Fruit fly (Drosophila melanogaster) whole organism, embryonic: Measurements from ENCODE around the gene Srp9.

Experiments used
- B-H2 ChIP-seq: fragments of 200-800 bp; sonication (Bioruptor generic); optimal IDR thresholded peaks from 2 replicates; lab custom pipeline; 2018; ENCODE audit warnings: missing biosample characterization, mild to moderate bottlenecking, missing genetic modification characterization
- CG11695 ChIP-seq: fragments of 200-800 bp; sonication (Bioruptor generic); IDR thresholded peaks from 3 replicates; pipeline ENCODE4 v1.3.6; 2022; ENCODE audit warnings: missing biosample characterization, missing genetic modification characterization
- CG12391 ChIP-seq: fragments of 200-800 bp; sonication (Bioruptor generic); optimal IDR thresholded peaks from 3 replicates; lab custom pipeline; 2018; ENCODE audit warnings: missing biosample characterization, mild to moderate bottlenecking, missing genetic modification characterization, moderate library complexity
- CG13287 ChIP-seq: fragments of 200-800 bp; sonication (Bioruptor generic); IDR thresholded peaks from 2 replicates; pipeline ENCODE4 v1.3.6; 2022; ENCODE audit warnings: missing biosample characterization, missing genetic modification characterization; ENCODE audit not compliant: partially characterized antibody
- CG14050 ChIP-seq: fragments of 200-800 bp; sonication (Bioruptor generic); IDR thresholded peaks from 3 replicates; pipeline ENCODE4 v1.3.6; 2022; ENCODE audit warnings: missing biosample characterization, missing genetic modification characterization
- CG14667 ChIP-seq: fragments of 200-800 bp; sonication (Bioruptor generic); IDR thresholded peaks from 2 replicates; pipeline ENCODE4 v1.3.6; 2022; ENCODE audit warnings: missing biosample characterization, missing genetic modification characterization
- CG14860 ChIP-seq: fragments of 200-800 bp; sonication (Bioruptor generic); IDR thresholded peaks from 3 replicates; pipeline ENCODE4 v1.3.6; 2022; ENCODE audit warnings: missing biosample characterization, missing genetic modification characterization; ENCODE audit not compliant: partially characterized antibody
- CG15269 ChIP-seq: fragments of 200-800 bp; sonication (Bioruptor generic); optimal IDR thresholded peaks from 2 replicates; lab custom pipeline; 2018; ENCODE audit warnings: missing biosample characterization, mild to moderate bottlenecking, missing genetic modification characterization, moderate library complexity
- CG15696 ChIP-seq: fragments of 200-800 bp; sonication (Bioruptor generic); optimal IDR thresholded peaks from 2 replicates; lab custom pipeline; 2019; ENCODE audit warnings: missing biosample characterization, mild to moderate bottlenecking, missing genetic modification characterization, moderate library complexity
- CG17328 ChIP-seq: fragments of 200-800 bp; sonication (Bioruptor generic); IDR thresholded peaks from 2 replicates; pipeline ENCODE4 v1.3.6; 2022; ENCODE audit warnings: missing biosample characterization, missing genetic modification characterization
- CG17829 ChIP-seq: fragments of 200-800 bp; optimal IDR thresholded peaks from 2 replicates; lab custom pipeline; 2019; ENCODE audit warnings: missing biosample characterization, mild to moderate bottlenecking, missing genetic modification characterization, moderate library complexity
- CG18011 ChIP-seq: fragments of 200-800 bp; sonication (Bioruptor generic); optimal IDR thresholded peaks from 2 replicates; lab custom pipeline; 2017; ENCODE audit warnings: missing biosample characterization, missing genetic modification characterization, mild to moderate bottlenecking, moderate library complexity, missing genotype
- CG6791 ChIP-seq: fragments of 200-800 bp; sonication (Bioruptor generic); IDR thresholded peaks from 3 replicates; pipeline ENCODE4 v1.3.6; 2022; ENCODE audit warnings: missing biosample characterization, missing genetic modification characterization; ENCODE audit not compliant: partially characterized antibody
- CG7745 ChIP-seq: fragments of 200-800 bp; sonication (Bioruptor generic); optimal IDR thresholded peaks from 2 replicates; lab custom pipeline; 2018; ENCODE audit warnings: missing biosample characterization, mild to moderate bottlenecking, missing genetic modification characterization, moderate library complexity
- CG8281 ChIP-seq: fragments of 200-800 bp; sonication (Bioruptor generic); optimal IDR thresholded peaks from 2 replicates; lab custom pipeline; 2018; ENCODE audit warnings: missing biosample characterization, mild to moderate bottlenecking, missing genetic modification characterization, moderate library complexity
- CG9817 ChIP-seq: fragments of 200-800 bp; sonication (Bioruptor generic); optimal IDR thresholded peaks from 2 replicates; lab custom pipeline; 2018; ENCODE audit warnings: missing biosample characterization, mild to moderate bottlenecking, missing genetic modification characterization, moderate library complexity
- Dref ChIP-seq: fragments of 200-800 bp; sonication (Bioruptor generic); IDR thresholded peaks from 2 replicates; pipeline ENCODE4 v1.3.6; 2022; ENCODE audit warnings: missing biosample characterization, missing genetic modification characterization
- Drgx ChIP-seq: fragments of 200-800 bp; sonication (Bioruptor generic); IDR thresholded peaks from 2 replicates; pipeline ENCODE4 v1.3.6; 2022; ENCODE audit warnings: missing biosample characterization, missing genetic modification characterization
- E2f2 ChIP-seq: fragments of 200-800 bp; sonication (Bioruptor generic); IDR thresholded peaks from 2 replicates; pipeline ENCODE4 v1.3.6; 2022; ENCODE audit warnings: missing biosample characterization, missing genetic modification characterization
- Ets65A ChIP-seq: fragments of 200-800 bp; sonication (Bioruptor generic); peaks from one replicate; lab custom pipeline; 2016; ENCODE audit warnings: missing biosample characterization, missing genetic modification characterization
- Fer2 ChIP-seq: fragments of 200-800 bp; sonication (Bioruptor generic); optimal IDR thresholded peaks from 2 replicates; lab custom pipeline; 2018; ENCODE audit warnings: missing biosample characterization, mild to moderate bottlenecking, missing genetic modification characterization, moderate library complexity
- Hmx ChIP-seq: fragments of 200-800 bp; sonication (Bioruptor generic); optimal IDR thresholded peaks from 2 replicates; lab custom pipeline; 2016; ENCODE audit warnings: missing biosample characterization, missing genetic modification characterization
- Optix ChIP-seq: fragments of 200-800 bp; sonication (Bioruptor generic); IDR thresholded peaks from 3 replicates; pipeline ENCODE4 v1.3.6; 2022; ENCODE audit warnings: missing biosample characterization, missing genetic modification characterization
- Pdp1 ChIP-seq, 2 experiments: fragments of 200-800 bp; sonication (Bioruptor generic); optimal IDR thresholded peaks; 3 replicates each; lab custom pipeline; 2016; ENCODE audit warnings: missing biosample characterization in 2 of 2, missing genetic modification characterization in 2 of 2, mild to moderate bottlenecking in 1 of 2, moderate library complexity in 1 of 2
- amos ChIP-seq: fragments of 200-800 bp; sonication (Bioruptor generic); IDR thresholded peaks from 2 replicates; pipeline ENCODE4 v1.3.6; 2022; ENCODE audit warnings: missing biosample characterization, missing genetic modification characterization; ENCODE audit not compliant: partially characterized antibody
- bsh ChIP-seq, 2 experiments: fragments of 200-800 bp; sonication (Bioruptor generic); optimal IDR thresholded peaks; 2 replicates each; lab custom pipeline; 2017 to 2018; ENCODE audit warnings: mild to moderate bottlenecking in 2 of 2, missing biosample characterization in 2 of 2, missing genetic modification characterization in 2 of 2, moderate library complexity in 1 of 2
- cato ChIP-seq: fragments of 200-800 bp; sonication (Bioruptor generic); optimal IDR thresholded peaks from 2 replicates; lab custom pipeline; 2016; ENCODE audit warnings: missing biosample characterization, missing genetic modification characterization, borderline replicate concordance
- caup ChIP-seq: fragments of 200-800 bp; sonication (Bioruptor generic); optimal IDR thresholded peaks from 3 replicates; lab custom pipeline; 2017; ENCODE audit warnings: missing biosample characterization, mild to moderate bottlenecking, missing genetic modification characterization, moderate library complexity; ENCODE audit not compliant: severe bottlenecking
- dmrt99B ChIP-seq: fragments of 200-800 bp; sonication (Bioruptor generic); optimal IDR thresholded peaks from 2 replicates; lab custom pipeline; 2018; ENCODE audit warnings: missing biosample characterization, mild to moderate bottlenecking, missing genetic modification characterization, moderate library complexity
- ewg ChIP-seq: fragments of 200-800 bp; sonication (Bioruptor generic); optimal IDR thresholded peaks from 3 replicates; lab custom pipeline; 2017; ENCODE audit warnings: mild to moderate bottlenecking, missing biosample characterization, missing genetic modification reagents, missing genetic modification characterization
- gt ChIP-seq: fragments of 200-800 bp; sonication (Bioruptor generic); IDR thresholded peaks from 2 replicates; pipeline ENCODE4 v1.3.6; 2022; ENCODE audit warnings: missing biosample characterization, missing genetic modification characterization
- lola ChIP-seq, 3 experiments: fragments of >200 bp in 2 of 3; fragments of 200-800 bp in 1 of 3; sonication (Bioruptor generic) in 1 of 3; optimal IDR thresholded peaks; 2 replicates each; lab custom pipeline; 2017 to 2019; ENCODE audit warnings: missing biosample characterization in 3 of 3, missing genetic modification characterization in 3 of 3, mild to moderate bottlenecking in 1 of 3, moderate library complexity in 1 of 3
- nau ChIP-seq: fragments of 200-800 bp; sonication (Bioruptor generic); optimal IDR thresholded peaks from 3 replicates; lab custom pipeline; 2017; ENCODE audit warnings: missing biosample characterization, mild to moderate bottlenecking, missing genetic modification characterization, missing genetic modification reagents
- nerfin-2 ChIP-seq: fragments of 200-800 bp; sonication (Bioruptor generic); IDR thresholded peaks from 2 replicates; pipeline ENCODE4 v1.3.6; 2022; ENCODE audit warnings: missing biosample characterization, missing genetic modification characterization; ENCODE audit not compliant: partially characterized antibody
- odd ChIP-seq: fragments of 200-800 bp; sonication (Bioruptor generic); optimal IDR thresholded peaks from 2 replicates; lab custom pipeline; 2017; ENCODE audit warnings: missing biosample characterization, mild to moderate bottlenecking, missing genetic modification characterization
- peb ChIP-seq: fragments of 200-800 bp; sonication (Bioruptor generic); IDR thresholded peaks from 2 replicates; pipeline ENCODE4 v1.3.6; 2022; ENCODE audit warnings: missing biosample characterization, missing genetic modification characterization
- pfk ChIP-seq: fragments of 200-800 bp; sonication (Bioruptor generic); optimal IDR thresholded peaks from 2 replicates; lab custom pipeline; 2018; ENCODE audit warnings: missing biosample characterization, mild to moderate bottlenecking, missing genetic modification characterization, moderate library complexity
- phol ChIP-seq: fragments of 200-800 bp; sonication (Bioruptor generic); optimal IDR thresholded peaks from 3 replicates; lab custom pipeline; 2018; ENCODE audit warnings: missing biosample characterization, mild to moderate bottlenecking, missing genetic modification characterization, moderate library complexity
- sima ChIP-seq: fragments of 200-800 bp; sonication (Bioruptor generic); optimal IDR thresholded peaks from 2 replicates; lab custom pipeline; 2016; ENCODE audit warnings: missing biosample characterization, missing genetic modification characterization
- slbo ChIP-seq: fragments of 200-800 bp; sonication (Bioruptor generic); IDR thresholded peaks from 2 replicates; pipeline ENCODE4 v1.3.6; 2022; ENCODE audit warnings: missing biosample characterization, missing genetic modification characterization
- slou ChIP-seq: fragments of 200-800 bp; sonication (Bioruptor generic); optimal IDR thresholded peaks from 3 replicates; lab custom pipeline; 2016; ENCODE audit warnings: missing biosample characterization, missing genetic modification characterization
- sob ChIP-seq: fragments of 200-800 bp; sonication (Bioruptor generic); IDR thresholded peaks from 2 replicates; pipeline ENCODE4 v1.3.6; 2022; ENCODE audit warnings: missing biosample characterization, missing genetic modification characterization
- sr ChIP-seq: fragments of 200-800 bp; sonication (Bioruptor generic); IDR thresholded peaks from 3 replicates; pipeline ENCODE4 v1.3.6; 2022; ENCODE audit warnings: missing biosample characterization, missing genetic modification characterization
- trh ChIP-seq: fragments of 200-800 bp; sonication (Bioruptor generic); optimal IDR thresholded peaks from 2 replicates; lab custom pipeline; 2016; ENCODE audit warnings: missing biosample characterization, missing genetic modification characterization
- z ChIP-seq: fragments of 200-800 bp; sonication (Bioruptor generic); IDR thresholded peaks from 3 replicates; pipeline ENCODE4 v1.3.6; 2022; ENCODE audit warnings: missing biosample characterization, missing genetic modification characterization
- zf30C ChIP-seq: fragments of 200-800 bp; sonication (Bioruptor generic); optimal IDR thresholded peaks from 3 replicates; lab custom pipeline; 2018; ENCODE audit warnings: missing biosample characterization, mild to moderate bottlenecking, missing genetic modification characterization
- zfh2 ChIP-seq: fragments of 200-800 bp; sonication (Bioruptor generic); optimal IDR thresholded peaks from 2 replicates; lab custom pipeline; 2016; ENCODE audit warnings: missing biosample characterization, missing genetic modification characterization

Srp9 gene

dm6 chr3L:7911765-7912556 lies 24.2 kb upstream of the Srp9 start, which contains the start of the genes pbl and CG8281 (continued):
- TF ChIP-seq odd (no peak), gt (GFP tag; lab: Robert Waterston, UW) (0 out of 2 replicates have a peak, but pooled peaks have one; percentile 35), cato (peak; percentile 25), dmrt99B (tag; lab: Kevin White, UChicago) (no peak), Dref (peak; percentile 89), B-H2 (peak; percentile 21), lola (GFP tag; optimal IDR thresholded peaks at IDR 0.05; lab: Kevin White, UChicago) (peak in 1 of 3 experiments; percentile 37), Ets65A (GFP tag; lab: Kevin White, UChicago) (peak; percentile 71), Optix (GFP tag; lab: Robert Waterston, UW) (no peak), CG15269 (tag; lab: Kevin White, UChicago) (peak; percentile 59), CG6791 (peak; percentile 75; the same call in 2 of the 3 replicates), CG14050 (GFP tag; lab: Robert Waterston, UW) (no peak), slou (GFP tag; lab: Kevin White, UChicago) (no peak), E2f2 (GFP tag; lab: Robert Waterston, UW) (peak; percentile 90), Pdp1 (GFP tag; optimal IDR thresholded peaks at IDR 0.05; lab: Kevin White, UChicago) (peak; percentile 9 to 88), amos (GFP tag; lab: Robert Waterston, UW) (peak; percentile 80), trh (GFP tag; lab: Kevin White, UChicago) (no peak), phol (tag; lab: Kevin White, UChicago) (peak; percentile 56), CG11695 (GFP tag; lab: Robert Waterston, UW) (peak; percentile 70; the same call in 2 of the 3 replicates), CG12391 (peak; percentile 63), CG15696 (tag; lab: Kevin White, UChicago) (peak; percentile 40), CG8281 (tag; lab: Kevin White, UChicago) (peak; percentile 100), CG18011 (GFP tag; lab: Kevin White, UChicago) (peak; percentile 33), z (no peak), Drgx (GFP tag; lab: Robert Waterston, UW) (peak; percentile 57; the same call in 1 of the 2 replicates), Hmx (GFP tag; lab: Kevin White, UChicago) (no peak), CG7745 (no peak), caup (GFP tag; lab: Kevin White, UChicago) (peak; percentile 49), CG14667 (no peak), bsh (GFP tag; optimal IDR thresholded peaks at IDR 0.05; lab: Kevin White, UChicago) (peak in 1 of 2 experiments; percentile 31), zf30C (GFP tag; lab: Kevin White, UChicago) (no peak), Fer2 (no peak), CG17328 (GFP tag; lab: Robert Waterston, UW) (no peak), sima (GFP tag; lab: Kevin White, UChicago) (no peak), ewg (GFP tag; lab: Kevin White, UChicago) (peak; percentile 88), CG17829 (peak; percentile 67), nau (GFP tag; lab: Kevin White, UChicago) (no peak), nerfin-2 (GFP tag; lab: Robert Waterston, UW) (peak; percentile 46; the same call in 1 of the 2 replicates), zfh2 (GFP tag; lab: Kevin White, UChicago) (peak; percentile 45), CG9817 (tag; lab: Kevin White, UChicago) (peak; percentile 53), pfk (no peak), CG13287 (GFP tag; lab: Robert Waterston, UW) (peak; percentile 86), slbo (GFP tag; lab: Robert Waterston, UW) (peak; percentile 55; the same call in 1 of the 2 replicates), CG14860 (GFP tag; lab: Robert Waterston, UW) (peak; percentile 69), sr (GFP tag; lab: Robert Waterston, UW) (no peak), sob (GFP tag; lab: Robert Waterston, UW) (no peak; the same call in 1 of the 2 replicates), peb (GFP tag; lab: Robert Waterston, UW) (no peak)
